Worm (Caenorhabditis elegans) whole organism, L4/young adult: ENCODE data around the gene atg-4.2.

ENCODE experiments used
- W03F9.2 ChIP-seq: fragments of 150-350 bp; optimal IDR thresholded peaks from 2 replicates; lab custom pipeline; 2014; ENCODE audit warnings: missing biosample characterization, missing genetic modification characterization
- dao-5 ChIP-seq: sonication (generic microtip); optimal IDR thresholded peaks from 2 replicates; lab custom pipeline; 2016; ENCODE audit warnings: missing genotype, missing genetic modification characterization, moderate library complexity, missing compliant biosample characterization
- him-1 ChIP-seq: sonication (generic microtip); optimal IDR thresholded peaks from 2 replicates; lab custom pipeline; 2016; ENCODE audit warnings: missing genotype, missing genetic modification reagents, missing genetic modification characterization, missing compliant biosample characterization

ce11 chrIV:11676054-11676453 lies 8.2 kb downstream of the atg-4.2 start, which contains the start of gene inx-9:
- TF ChIP-seq him-1 (tag; lab: Kevin White, UChicago): no peak
- TF ChIP-seq W03F9.2: no peak
- no peak for TF ChIP-seq dao-5 (tag; lab: Kevin White, UChicago)
